Worm (Caenorhabditis elegans) whole organism, young adult: ENCODE data around the gene F15A4.10.

ENCODE experiments used
- B0336.3 ChIP-seq: fragments of 200-800 bp; sonication (Bioruptor generic); IDR thresholded peaks from 2 replicates; pipeline ENCODE4 v1.3.6; 2022; ENCODE audit warnings: missing genetic modification characterization, missing compliant biosample characterization
- D2030.7 ChIP-seq: fragments of 200-800 bp; sonication (Bioruptor generic); IDR thresholded peaks from 2 replicates; pipeline ENCODE4 v1.3.6; 2022; ENCODE audit warnings: missing genetic modification reagents, missing genetic modification characterization, missing compliant biosample characterization
- F10E7.11 ChIP-seq: sonication (generic microtip); optimal IDR thresholded peaks from 2 replicates; lab custom pipeline; 2017; ENCODE audit warnings: mild to moderate bottlenecking, missing genetic modification characterization, moderate library complexity, missing compliant biosample characterization
- F39B2.1 ChIP-seq: fragments of 200-800 bp; sonication (Bioruptor generic); IDR thresholded peaks from 2 replicates; pipeline ENCODE4 v1.3.6; 2022; ENCODE audit warnings: missing genetic modification reagents, missing genetic modification characterization, missing compliant biosample characterization
- F57C9.4 ChIP-seq: sonication (generic microtip); optimal IDR thresholded peaks from 2 replicates; lab custom pipeline; 2017; ENCODE audit warnings: mild to moderate bottlenecking, missing genetic modification characterization, missing compliant biosample characterization
- Y53F4B.3 ChIP-seq: fragments of 200-800 bp; sonication (Bioruptor generic); IDR thresholded peaks from 2 replicates; pipeline ENCODE4 v1.3.6; 2022; ENCODE audit warnings: missing genetic modification reagents, missing genetic modification characterization, missing compliant biosample characterization
- Y56A3A.18 ChIP-seq: fragments of 200-800 bp; sonication (Bioruptor generic); IDR thresholded peaks from 2 replicates; pipeline ENCODE4 v1.3.6; 2022; ENCODE audit warnings: missing genetic modification reagents, missing genetic modification characterization, missing compliant biosample characterization
- Y67H2A.10 ChIP-seq: fragments of 200-800 bp; sonication (Bioruptor generic); conservative IDR thresholded peaks from 2 replicates; pipeline ENCODE4 v1.3.6; 2022; ENCODE audit warnings: missing genetic modification reagents, missing genetic modification characterization, missing compliant biosample characterization
- Y95B8A.8 ChIP-seq: fragments of 200-800 bp; sonication (Bioruptor generic); IDR thresholded peaks from 2 replicates; pipeline ENCODE4 v1.3.6; 2022; ENCODE audit warnings: missing genetic modification reagents, missing genetic modification characterization, missing compliant biosample characterization
- ZK185.1 ChIP-seq: sonication (generic microtip); optimal IDR thresholded peaks from 2 replicates; lab custom pipeline; 2016; ENCODE audit warnings: mild to moderate bottlenecking, missing genetic modification characterization, missing compliant biosample characterization; ENCODE audit not compliant: poor library complexity, severe bottlenecking
- athp-1 ChIP-seq: sonication (generic microtip); optimal IDR thresholded peaks from 2 replicates; lab custom pipeline; 2017; ENCODE audit warnings: mild to moderate bottlenecking, missing genetic modification characterization, missing compliant biosample characterization
- attf-6 ChIP-seq: fragments of 200-800 bp; sonication (Bioruptor generic); IDR thresholded peaks from 2 replicates; pipeline ENCODE4 v1.3.6; 2022; ENCODE audit warnings: missing genetic modification reagents, missing genetic modification characterization, missing compliant biosample characterization
- ccch-3 ChIP-seq: fragments of 200-800 bp; sonication (Bioruptor generic); optimal IDR thresholded peaks from 2 replicates; lab custom pipeline; 2018; ENCODE audit warnings: mild to moderate bottlenecking, missing genetic modification characterization, missing compliant biosample characterization
- cebp-2 ChIP-seq: fragments of 200-800 bp; sonication (Bioruptor generic); IDR thresholded peaks from 2 replicates; pipeline ENCODE4 v1.3.6; 2022; ENCODE audit warnings: missing genetic modification characterization, missing compliant biosample characterization
- ceh-27 ChIP-seq: fragments of 200-800 bp; sonication (Bioruptor generic); optimal IDR thresholded peaks from 2 replicates; lab custom pipeline; 2018; ENCODE audit warnings: mild to moderate bottlenecking, missing genetic modification characterization, moderate library complexity, missing compliant biosample characterization
- ceh-79 ChIP-seq: sonication (generic microtip); optimal IDR thresholded peaks from 2 replicates; lab custom pipeline; 2017; ENCODE audit warnings: mild to moderate bottlenecking, missing genetic modification characterization, missing compliant biosample characterization
- chd-7 ChIP-seq: sonication (generic microtip); optimal IDR thresholded peaks from 2 replicates; lab custom pipeline; 2016; ENCODE audit warnings: mild to moderate bottlenecking, missing genetic modification characterization, moderate library complexity, missing compliant biosample characterization
- dox-1 ChIP-seq: fragments of 200-800 bp; sonication (Bioruptor generic); IDR thresholded peaks from 2 replicates; pipeline ENCODE4 v1.3.6; 2022; ENCODE audit warnings: missing genetic modification reagents, missing genetic modification characterization, missing compliant biosample characterization
- dpl-1 ChIP-seq: fragments of 150-350 bp; optimal IDR thresholded peaks from 2 replicates; lab custom pipeline; 2014; ENCODE audit warnings: missing biosample characterization, missing genetic modification reagents, missing genetic modification characterization
- egl-18 ChIP-seq: fragments of 200-800 bp; sonication (Bioruptor generic); IDR thresholded peaks from 2 replicates; pipeline ENCODE4 v1.3.6; 2022; ENCODE audit warnings: missing genetic modification reagents, missing genetic modification characterization, missing compliant biosample characterization
- egl-44 ChIP-seq: fragments of 200-800 bp; sonication (Bioruptor generic); IDR thresholded peaks from 2 replicates; pipeline ENCODE4 v1.3.6; 2022; ENCODE audit warnings: missing genetic modification reagents, missing genetic modification characterization, missing compliant biosample characterization
- ekl-4 ChIP-seq: fragments of 200-800 bp; sonication (Bioruptor generic); IDR thresholded peaks from 2 replicates; pipeline ENCODE4 v1.3.6; 2022; ENCODE audit warnings: missing genetic modification reagents, missing genetic modification characterization, missing compliant biosample characterization
- fkh-3 ChIP-seq: sonication (generic microtip); optimal IDR thresholded peaks from 2 replicates; lab custom pipeline; 2016; ENCODE audit warnings: mild to moderate bottlenecking, missing genetic modification characterization, missing compliant biosample characterization
- let-526 ChIP-seq: fragments of 200-800 bp; sonication (Bioruptor generic); IDR thresholded peaks from 2 replicates; pipeline ENCODE4 v1.3.6; 2022; ENCODE audit warnings: missing genetic modification reagents, missing genetic modification characterization, missing compliant biosample characterization
- let-607 ChIP-seq, 2 experiments: fragments of 200-800 bp in 1 of 2; sonication (Bioruptor generic) in 1 of 2; sonication (generic microtip) in 1 of 2; optimal IDR thresholded peaks; 2 replicates each; lab custom pipeline; 2016 to 2018; ENCODE audit warnings: mild to moderate bottlenecking in 2 of 2, missing compliant biosample characterization in 2 of 2, missing genetic modification characterization in 2 of 2, moderate library complexity in 2 of 2, missing genotype in 1 of 2
- lin-26 ChIP-seq: fragments of 200-800 bp; sonication (Bioruptor generic); IDR thresholded peaks from 2 replicates; pipeline ENCODE4 v1.3.6; 2022; ENCODE audit warnings: missing genetic modification reagents, missing genetic modification characterization, missing compliant biosample characterization
- lin-35 ChIP-seq, 3 experiments: fragments of 150-350 bp in 2 of 3; sonication (generic microtip) in 1 of 3; optimal IDR thresholded peaks; 2 replicates each; lab custom pipeline; 2014 to 2018; ENCODE audit warnings: missing biosample characterization in 3 of 3, missing genetic modification characterization in 3 of 3, missing genetic modification reagents in 3 of 3
- lin-40 ChIP-seq: sonication (generic microtip); optimal IDR thresholded peaks from 2 replicates; lab custom pipeline; 2016; ENCODE audit warnings: missing genetic modification characterization, mild to moderate bottlenecking, missing compliant biosample characterization, missing genotype, missing genetic modification reagents
- lir-1 ChIP-seq: fragments of 200-800 bp; sonication (Bioruptor generic); conservative IDR thresholded peaks from 2 replicates; pipeline ENCODE4 v1.3.6; 2022; ENCODE audit warnings: missing genetic modification reagents, missing genetic modification characterization, missing compliant biosample characterization
- mcd-1 ChIP-seq: fragments of 200-800 bp; sonication (Bioruptor generic); IDR thresholded peaks from 2 replicates; pipeline ENCODE4 v1.3.6; 2022; ENCODE audit warnings: missing genetic modification reagents, missing genetic modification characterization, missing compliant biosample characterization
- nfya-2 ChIP-seq: fragments of 200-800 bp; sonication (Bioruptor generic); IDR thresholded peaks from 2 replicates; pipeline ENCODE4 v1.3.6; 2022; ENCODE audit warnings: missing genetic modification reagents, missing genetic modification characterization, missing compliant biosample characterization
- nhr-90 ChIP-seq: sonication (generic microtip); optimal IDR thresholded peaks from 2 replicates; lab custom pipeline; 2016; ENCODE audit warnings: missing genotype, mild to moderate bottlenecking, missing genetic modification characterization, missing compliant biosample characterization
- pha-4 ChIP-seq: fragments of 150-350 bp; sonication (generic microtip); optimal IDR thresholded peaks from 2 replicates; lab custom pipeline; 2014; ENCODE audit warnings: missing biosample characterization, missing genetic modification reagents, missing genetic modification characterization
- rcor-1 ChIP-seq: fragments of 200-800 bp; sonication (Bioruptor generic); IDR thresholded peaks from 2 replicates; pipeline ENCODE4 v1.3.6; 2022; ENCODE audit warnings: missing genetic modification reagents, missing genetic modification characterization, missing compliant biosample characterization
- rec-8 ChIP-seq, 2 experiments: sonication (generic microtip); optimal IDR thresholded peaks; 2 replicates each; lab custom pipeline; 2016; ENCODE audit warnings: mild to moderate bottlenecking in 2 of 2, missing genetic modification characterization in 2 of 2, missing genetic modification reagents in 2 of 2, missing genotype in 2 of 2, missing biosample characterization in 1 of 2, missing compliant biosample characterization in 1 of 2, moderate library complexity in 1 of 2
- sdz-38 ChIP-seq: sonication (generic microtip); optimal IDR thresholded peaks from 2 replicates; lab custom pipeline; 2016; ENCODE audit warnings: missing genotype, missing genetic modification characterization, missing compliant biosample characterization
- snpc-1.3 ChIP-seq: sonication (generic microtip); optimal IDR thresholded peaks from 2 replicates; lab custom pipeline; 2017; ENCODE audit warnings: missing genetic modification characterization, mild to moderate bottlenecking, missing compliant biosample characterization, antibody characterized with exemption, moderate library complexity, missing genotype, missing genetic modification reagents; ENCODE audit not compliant: insufficient read depth
- snpc-3.4 ChIP-seq: sonication (generic microtip); optimal IDR thresholded peaks from 2 replicates; lab custom pipeline; 2017; ENCODE audit warnings: missing genetic modification characterization, mild to moderate bottlenecking, missing compliant biosample characterization, antibody characterized with exemption, moderate library complexity, missing genotype, missing genetic modification reagents
- somi-1 ChIP-seq: fragments of 200-800 bp; sonication (Bioruptor generic); optimal IDR thresholded peaks from 2 replicates; lab custom pipeline; 2018; ENCODE audit warnings: mild to moderate bottlenecking, missing genetic modification characterization, missing compliant biosample characterization
- xnd-1 ChIP-seq: sonication (generic microtip); optimal IDR thresholded peaks from 2 replicates; lab custom pipeline; 2016; ENCODE audit warnings: missing genotype, missing genetic modification reagents, missing genetic modification characterization, missing compliant biosample characterization
- ztf-22 ChIP-seq: fragments of 200-800 bp; sonication (Bioruptor generic); optimal IDR thresholded peaks from 2 replicates; lab custom pipeline; 2018; ENCODE audit warnings: mild to moderate bottlenecking, missing genetic modification characterization, moderate library complexity, missing compliant biosample characterization
- ztf-25 ChIP-seq: fragments of 200-800 bp; sonication (Bioruptor generic); IDR thresholded peaks from 2 replicates; pipeline ENCODE4 v1.3.6; 2022; ENCODE audit warnings: missing genetic modification reagents, missing genetic modification characterization, missing compliant biosample characterization

F15A4.10 gene

DNA sequence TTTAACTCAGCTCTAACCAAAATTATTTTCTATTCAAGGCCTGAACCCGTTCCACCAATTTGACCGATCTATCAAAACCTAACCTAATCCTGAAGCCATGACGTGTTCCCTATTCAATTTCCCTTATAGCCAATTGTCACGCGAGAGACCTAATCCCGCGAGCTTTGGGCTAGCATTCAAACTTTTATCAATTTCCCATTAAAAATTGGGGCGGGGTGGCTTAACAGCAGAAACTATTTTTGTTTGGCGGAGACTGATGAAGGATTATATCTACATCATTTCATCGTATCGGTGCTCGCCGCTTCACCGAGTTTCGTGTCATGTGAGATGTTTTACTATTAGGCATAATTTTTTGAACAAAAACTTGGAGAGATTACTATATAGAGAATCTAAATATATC is 3.9 kb upstream of the F15A4.10 start:
- TF ChIP-seq xnd-1 (tag; lab: Kevin White, UChicago) (no peak), sdz-38 (tag; lab: Kevin White, UChicago) (no peak), D2030.7 (GFP tag; lab: Robert Waterston, UW) (no peak), ceh-27 (GFP tag; lab: Kevin White, UChicago) (no peak), lin-35 (GFP tag; optimal IDR thresholded peaks at IDR 0.05; lab: Kevin White, UChicago) (no peak), lir-1 (GFP tag; lab: Robert Waterston, UW) (no peak), B0336.3 (GFP tag; lab: Robert Waterston, UW) (no peak), F39B2.1 (GFP tag; lab: Robert Waterston, UW) (no peak), ZK185.1 (tag; lab: Kevin White, UChicago) (no peak), athp-1 (tag; lab: Kevin White, UChicago) (no peak), dox-1 (GFP tag; lab: Robert Waterston, UW) (no peak), snpc-3.4 (no peak), rcor-1 (GFP tag; lab: Robert Waterston, UW) (no peak), chd-7 (tag; lab: Kevin White, UChicago) (no peak), ccch-3 (GFP tag; lab: Kevin White, UChicago) (no peak)

DNA sequence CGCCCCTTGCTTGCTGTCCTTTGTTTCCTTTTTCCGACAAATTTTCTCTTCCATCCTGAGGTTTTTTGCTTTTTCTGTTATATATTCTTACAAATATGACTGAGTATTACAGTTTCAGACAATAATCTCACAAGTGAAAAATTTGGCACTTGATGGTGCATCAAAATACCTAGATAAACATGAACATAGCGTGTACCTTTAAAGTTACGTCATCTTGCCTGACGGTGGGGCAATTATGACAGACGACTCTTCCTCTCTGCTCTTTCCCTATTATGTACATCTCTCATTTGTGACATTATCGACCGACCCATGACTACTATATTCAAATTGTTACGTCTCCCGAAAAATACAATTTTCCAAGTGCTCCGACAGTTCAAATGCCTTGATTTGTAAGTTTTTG is 2.3 kb downstream of the F15A4.10 start, which contains the start of gene fbxb-102:
Gene fbxb-102, plus strand, starts transcription at position 301 of the 400 bp plus-strand sequence.
- TF ChIP-seq egl-44, result no peak
- no peak for TF ChIP-seq ceh-79 (tag; lab: Kevin White, UChicago)
- no peak for TF ChIP-seq attf-6 (GFP tag; lab: Robert Waterston, UW)
- TF ChIP-seq fkh-3 (tag; lab: Kevin White, UChicago), result no peak
- TF ChIP-seq F10E7.11, result no peak
- TF ChIP-seq F57C9.4 (tag; lab: Kevin White, UChicago), result no peak
- no peak for TF ChIP-seq rec-8 (tag; optimal IDR thresholded peaks at IDR 0.05; lab: Kevin White, UChicago)
- TF ChIP-seq nhr-90 (tag; lab: Kevin White, UChicago), result no peak
- TF ChIP-seq pha-4 (tag; lab: Kevin White, UChicago), result no peak
- TF ChIP-seq lin-26, result no peak
- no peak for TF ChIP-seq sdz-38 (tag; lab: Kevin White, UChicago)
- TF ChIP-seq Y53F4B.3 (GFP tag; lab: Robert Waterston, UW), result no peak
- no peak for TF ChIP-seq let-526 (GFP tag; lab: Robert Waterston, UW)
- no peak for TF ChIP-seq egl-18 (GFP tag; lab: Robert Waterston, UW)
- TF ChIP-seq let-607 (tag; optimal IDR thresholded peaks at IDR 0.05; lab: Kevin White, UChicago), result no peak
- TF ChIP-seq dpl-1 (GFP tag; lab: Kevin White, UChicago), result no peak
- TF ChIP-seq Y56A3A.18 (GFP tag; lab: Robert Waterston, UW), result no peak
- no peak for TF ChIP-seq lir-1 (GFP tag; lab: Robert Waterston, UW)
- TF ChIP-seq snpc-1.3, result no peak
- no peak for TF ChIP-seq Y67H2A.10

DNA sequence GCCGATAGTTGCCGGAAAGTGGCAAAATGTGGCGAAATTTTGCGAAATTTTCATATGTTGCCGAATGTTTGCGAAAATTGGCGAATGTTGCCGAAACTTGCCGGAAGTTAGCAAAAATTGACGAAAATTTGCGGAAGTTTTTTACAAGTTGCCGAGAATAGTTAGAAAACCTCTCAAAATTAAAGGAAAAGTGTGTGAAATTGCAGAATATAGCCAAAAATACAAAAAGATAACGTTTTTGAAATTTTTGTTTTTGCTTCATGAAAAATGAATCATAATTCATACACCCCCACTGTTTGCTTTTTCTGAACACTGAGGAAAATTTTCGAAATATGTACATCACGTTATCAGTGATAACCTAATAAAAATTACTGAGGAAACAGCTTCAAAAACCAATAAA is 3.3 kb downstream of the F15A4.10 start:
- no peak for TF ChIP-seq lin-35 (GFP tag; optimal IDR thresholded peaks at IDR 0.05; lab: Kevin White, UChicago)
- TF ChIP-seq chd-7 (tag; lab: Kevin White, UChicago), result no peak
- no peak for TF ChIP-seq lin-40 (tag; lab: Kevin White, UChicago)
- TF ChIP-seq Y95B8A.8, result no peak
- TF ChIP-seq rec-8 (tag; optimal IDR thresholded peaks at IDR 0.05; lab: Kevin White, UChicago), result no peak
- TF ChIP-seq sdz-38 (tag; lab: Kevin White, UChicago), result no peak
- no peak for TF ChIP-seq somi-1
- TF ChIP-seq cebp-2 (GFP tag; lab: Robert Waterston, UW), result no peak
- no peak for TF ChIP-seq ztf-22 (GFP tag; lab: Kevin White, UChicago)
- TF ChIP-seq ekl-4, result no peak
- TF ChIP-seq mcd-1 (GFP tag; lab: Robert Waterston, UW), result no peak
- TF ChIP-seq nfya-2 (GFP tag; lab: Robert Waterston, UW), result no peak
- no peak for TF ChIP-seq ztf-25 (GFP tag; lab: Robert Waterston, UW)
